Worm (Caenorhabditis elegans) whole organism, young adult: ENCODE measurements around the gene R10E9.2.

Experiments
- B0019.2 ChIP-seq: fragments of 200-800 bp; sonication (Bioruptor generic); conservative IDR thresholded peaks from 2 replicates; pipeline ENCODE4 v1.3.6; 2022; ENCODE audit warnings: missing genetic modification reagents, missing genetic modification characterization, missing compliant biosample characterization
- B0261.1 ChIP-seq: sonication (generic microtip); optimal IDR thresholded peaks from 2 replicates; lab custom pipeline; 2016; ENCODE audit warnings: mild to moderate bottlenecking, missing genetic modification characterization, moderate library complexity, missing compliant biosample characterization
- B0336.3 ChIP-seq: fragments of 200-800 bp; sonication (Bioruptor generic); IDR thresholded peaks from 2 replicates; pipeline ENCODE4 v1.3.6; 2022; ENCODE audit warnings: missing genetic modification characterization, missing compliant biosample characterization
- F10E7.11 ChIP-seq: sonication (generic microtip); optimal IDR thresholded peaks from 2 replicates; lab custom pipeline; 2017; ENCODE audit warnings: mild to moderate bottlenecking, missing genetic modification characterization, moderate library complexity, missing compliant biosample characterization
- F22D6.2 ChIP-seq: sonication (generic microtip); optimal IDR thresholded peaks from 2 replicates; lab custom pipeline; 2016; ENCODE audit warnings: mild to moderate bottlenecking, missing genetic modification characterization, missing compliant biosample characterization
- F33H1.4 ChIP-seq: fragments of 200-800 bp; sonication (Bioruptor generic); IDR thresholded peaks from 2 replicates; pipeline ENCODE4 v1.3.6; 2022; ENCODE audit warnings: missing genetic modification reagents, missing genetic modification characterization, missing compliant biosample characterization
- F37B4.10 ChIP-seq: fragments of 200-800 bp; sonication (Bioruptor generic); IDR thresholded peaks from 2 replicates; pipeline ENCODE4 v1.3.6; 2022; ENCODE audit warnings: missing genetic modification characterization, missing compliant biosample characterization
- F39B2.1 ChIP-seq: fragments of 200-800 bp; sonication (Bioruptor generic); IDR thresholded peaks from 2 replicates; pipeline ENCODE4 v1.3.6; 2022; ENCODE audit warnings: missing genetic modification reagents, missing genetic modification characterization, missing compliant biosample characterization
- F52B5.7 ChIP-seq: sonication (generic microtip); optimal IDR thresholded peaks from 2 replicates; lab custom pipeline; 2016; ENCODE audit warnings: mild to moderate bottlenecking, missing genetic modification characterization, missing compliant biosample characterization
- F55B11.4 ChIP-seq: sonication (generic microtip); optimal IDR thresholded peaks from 2 replicates; lab custom pipeline; 2016; ENCODE audit warnings: missing compliant biosample characterization, missing genetic modification characterization, borderline replicate concordance; ENCODE audit not compliant: insufficient read depth
- F57C9.4 ChIP-seq: sonication (generic microtip); optimal IDR thresholded peaks from 2 replicates; lab custom pipeline; 2017; ENCODE audit warnings: mild to moderate bottlenecking, missing genetic modification characterization, missing compliant biosample characterization
- K11D2.4 ChIP-seq: fragments of 200-800 bp; sonication (Bioruptor generic); IDR thresholded peaks from 2 replicates; pipeline ENCODE4 v1.3.6; 2022; ENCODE audit warnings: missing genetic modification reagents, missing genetic modification characterization, missing compliant biosample characterization
- K12H6.12 ChIP-seq: fragments of 200-800 bp; sonication (Bioruptor generic); optimal IDR thresholded peaks from 2 replicates; lab custom pipeline; 2018; ENCODE audit warnings: mild to moderate bottlenecking, missing genetic modification characterization, missing compliant biosample characterization
- Y53F4B.3 ChIP-seq: fragments of 200-800 bp; sonication (Bioruptor generic); IDR thresholded peaks from 2 replicates; pipeline ENCODE4 v1.3.6; 2022; ENCODE audit warnings: missing genetic modification reagents, missing genetic modification characterization, missing compliant biosample characterization
- Y67H2A.10 ChIP-seq: fragments of 200-800 bp; sonication (Bioruptor generic); conservative IDR thresholded peaks from 2 replicates; pipeline ENCODE4 v1.3.6; 2022; ENCODE audit warnings: missing genetic modification reagents, missing genetic modification characterization, missing compliant biosample characterization
- Y95B8A.8 ChIP-seq: fragments of 200-800 bp; sonication (Bioruptor generic); IDR thresholded peaks from 2 replicates; pipeline ENCODE4 v1.3.6; 2022; ENCODE audit warnings: missing genetic modification reagents, missing genetic modification characterization, missing compliant biosample characterization
- aptf-2 ChIP-seq: fragments of 200-800 bp; sonication (Bioruptor generic); conservative IDR thresholded peaks from 2 replicates; pipeline ENCODE4 v1.3.6; 2022; ENCODE audit warnings: missing genetic modification reagents, missing genetic modification characterization, missing compliant biosample characterization
- athp-1 ChIP-seq: sonication (generic microtip); optimal IDR thresholded peaks from 2 replicates; lab custom pipeline; 2017; ENCODE audit warnings: mild to moderate bottlenecking, missing genetic modification characterization, missing compliant biosample characterization
- attf-6 ChIP-seq: fragments of 200-800 bp; sonication (Bioruptor generic); IDR thresholded peaks from 2 replicates; pipeline ENCODE4 v1.3.6; 2022; ENCODE audit warnings: missing genetic modification reagents, missing genetic modification characterization, missing compliant biosample characterization
- bed-1 ChIP-seq: fragments of 200-800 bp; sonication (Bioruptor generic); IDR thresholded peaks from 2 replicates; pipeline ENCODE4 v1.3.6; 2022; ENCODE audit warnings: missing genetic modification reagents, missing genetic modification characterization, missing compliant biosample characterization
- ccch-3 ChIP-seq: fragments of 200-800 bp; sonication (Bioruptor generic); optimal IDR thresholded peaks from 2 replicates; lab custom pipeline; 2018; ENCODE audit warnings: mild to moderate bottlenecking, missing genetic modification characterization, missing compliant biosample characterization
- cebp-1 ChIP-seq, 2 experiments: fragments of 200-800 bp in 1 of 2; sonication (Bioruptor generic) in 1 of 2; sonication (generic microtip) in 1 of 2; IDR thresholded peaks in 1 of 2; optimal IDR thresholded peaks in 1 of 2; 2 replicates each; pipeline versions ENCODE4 v1.3.6 to Lab custom; 2017 to 2022; ENCODE audit warnings: missing compliant biosample characterization in 2 of 2, missing genetic modification characterization in 2 of 2, mild to moderate bottlenecking in 1 of 2, missing genetic modification reagents in 1 of 2, moderate library complexity in 1 of 2
- cebp-2 ChIP-seq: fragments of 200-800 bp; sonication (Bioruptor generic); IDR thresholded peaks from 2 replicates; pipeline ENCODE4 v1.3.6; 2022; ENCODE audit warnings: missing genetic modification characterization, missing compliant biosample characterization
- ceh-100 ChIP-seq: fragments of 200-800 bp; sonication (Bioruptor generic); IDR thresholded peaks from 2 replicates; pipeline ENCODE4 v1.3.6; 2022; ENCODE audit warnings: missing genetic modification reagents, missing genetic modification characterization, missing compliant biosample characterization
- ceh-79 ChIP-seq: sonication (generic microtip); optimal IDR thresholded peaks from 2 replicates; lab custom pipeline; 2017; ENCODE audit warnings: mild to moderate bottlenecking, missing genetic modification characterization, missing compliant biosample characterization
- chd-7 ChIP-seq: sonication (generic microtip); optimal IDR thresholded peaks from 2 replicates; lab custom pipeline; 2016; ENCODE audit warnings: mild to moderate bottlenecking, missing genetic modification characterization, moderate library complexity, missing compliant biosample characterization
- dox-1 ChIP-seq: fragments of 200-800 bp; sonication (Bioruptor generic); IDR thresholded peaks from 2 replicates; pipeline ENCODE4 v1.3.6; 2022; ENCODE audit warnings: missing genetic modification reagents, missing genetic modification characterization, missing compliant biosample characterization
- ekl-4 ChIP-seq: fragments of 200-800 bp; sonication (Bioruptor generic); IDR thresholded peaks from 2 replicates; pipeline ENCODE4 v1.3.6; 2022; ENCODE audit warnings: missing genetic modification reagents, missing genetic modification characterization, missing compliant biosample characterization
- fkh-3 ChIP-seq: sonication (generic microtip); optimal IDR thresholded peaks from 2 replicates; lab custom pipeline; 2016; ENCODE audit warnings: mild to moderate bottlenecking, missing genetic modification characterization, missing compliant biosample characterization
- hlh-12 ChIP-seq: sonication (generic microtip); optimal IDR thresholded peaks from 2 replicates; lab custom pipeline; 2016; ENCODE audit warnings: missing genetic modification characterization, missing compliant biosample characterization
- hmg-1.2 ChIP-seq: fragments of 200-800 bp; sonication (Bioruptor generic); IDR thresholded peaks from 2 replicates; pipeline ENCODE4 v1.3.6; 2022; ENCODE audit warnings: missing genetic modification reagents, missing genetic modification characterization, missing compliant biosample characterization
- hsf-1 ChIP-seq: fragments of 200-800 bp; sonication (Bioruptor generic); IDR thresholded peaks from 2 replicates; pipeline ENCODE4 v1.3.6; 2022; ENCODE audit warnings: missing genetic modification reagents, missing genetic modification characterization, missing compliant biosample characterization
- lag-1 ChIP-seq: fragments of 200-800 bp; sonication (Bioruptor generic); IDR thresholded peaks from 2 replicates; pipeline ENCODE4 v1.3.6; 2022; ENCODE audit warnings: missing genetic modification reagents, missing genetic modification characterization, missing compliant biosample characterization
- lin-35 ChIP-seq, 3 experiments: fragments of 150-350 bp in 2 of 3; sonication (generic microtip) in 1 of 3; optimal IDR thresholded peaks; 2 replicates each; lab custom pipeline; 2014 to 2018; ENCODE audit warnings: missing biosample characterization in 3 of 3, missing genetic modification characterization in 3 of 3, missing genetic modification reagents in 3 of 3
- lir-1 ChIP-seq: fragments of 200-800 bp; sonication (Bioruptor generic); conservative IDR thresholded peaks from 2 replicates; pipeline ENCODE4 v1.3.6; 2022; ENCODE audit warnings: missing genetic modification reagents, missing genetic modification characterization, missing compliant biosample characterization
- madf-3 ChIP-seq: fragments of 200-800 bp; sonication (Bioruptor generic); IDR thresholded peaks from 2 replicates; pipeline ENCODE4 v1.3.6; 2022; ENCODE audit warnings: missing genetic modification reagents, missing genetic modification characterization, missing compliant biosample characterization
- madf-8 ChIP-seq: fragments of 200-800 bp; sonication (Bioruptor generic); conservative IDR thresholded peaks from 2 replicates; pipeline ENCODE4 v1.3.6; 2022; ENCODE audit warnings: missing genetic modification reagents, missing genetic modification characterization, missing compliant biosample characterization
- nfya-2 ChIP-seq: fragments of 200-800 bp; sonication (Bioruptor generic); IDR thresholded peaks from 2 replicates; pipeline ENCODE4 v1.3.6; 2022; ENCODE audit warnings: missing genetic modification reagents, missing genetic modification characterization, missing compliant biosample characterization
- nfyb-1 ChIP-seq: fragments of 200-800 bp; sonication (Bioruptor generic); IDR thresholded peaks from 2 replicates; pipeline ENCODE4 v1.3.6; 2022; ENCODE audit warnings: missing genetic modification reagents, missing genetic modification characterization, missing compliant biosample characterization
- nhr-90 ChIP-seq: sonication (generic microtip); optimal IDR thresholded peaks from 2 replicates; lab custom pipeline; 2016; ENCODE audit warnings: missing genotype, mild to moderate bottlenecking, missing genetic modification characterization, missing compliant biosample characterization
- pha-4 ChIP-seq: fragments of 150-350 bp; sonication (generic microtip); optimal IDR thresholded peaks from 2 replicates; lab custom pipeline; 2014; ENCODE audit warnings: missing biosample characterization, missing genetic modification reagents, missing genetic modification characterization
- repo-1 ChIP-seq: sonication (generic microtip); optimal IDR thresholded peaks from 2 replicates; lab custom pipeline; 2017; ENCODE audit warnings: mild to moderate bottlenecking, missing genetic modification characterization, missing compliant biosample characterization
- rpc-1 ChIP-seq, 2 experiments: fragments of 150-350 bp in 1 of 2; sonication (generic microtip) in 1 of 2; optimal IDR thresholded peaks; 2 replicates each; lab custom pipeline; 2014 to 2018; ENCODE audit warnings: missing biosample characterization in 1 of 2, missing genetic modification characterization in 1 of 2, missing genetic modification reagents in 1 of 2, missing genotype in 1 of 2
- somi-1 ChIP-seq: fragments of 200-800 bp; sonication (Bioruptor generic); optimal IDR thresholded peaks from 2 replicates; lab custom pipeline; 2018; ENCODE audit warnings: mild to moderate bottlenecking, missing genetic modification characterization, missing compliant biosample characterization
- tbp1 ChIP-seq: fragments of 200-800 bp; sonication (Bioruptor generic); optimal IDR thresholded peaks from 2 replicates; lab custom pipeline; 2018; ENCODE audit warnings: mild to moderate bottlenecking, missing genetic modification characterization, missing compliant biosample characterization
- unc-62 ChIP-seq: fragments of 150-350 bp; optimal IDR thresholded peaks from 2 replicates; lab custom pipeline; 2014; ENCODE audit warnings: missing biosample characterization, missing genetic modification reagents, missing genetic modification characterization
- zim-3 ChIP-seq: sonication (generic microtip); optimal IDR thresholded peaks from 2 replicates; lab custom pipeline; 2017; ENCODE audit warnings: mild to moderate bottlenecking, missing genetic modification characterization, moderate library complexity, missing compliant biosample characterization
- ztf-6 ChIP-seq: fragments of 200-800 bp; sonication (Bioruptor generic); IDR thresholded peaks from 2 replicates; pipeline ENCODE4 v1.3.6; 2022; ENCODE audit warnings: missing genetic modification reagents, missing genetic modification characterization, missing compliant biosample characterization

Gene R10E9.2

ce11 chrIII:3979980-3980631, 16.0 kb upstream of the R10E9.2 start (continued):
- peak; percentile 27 for TF ChIP-seq tbp1 (GFP tag; lab: Kevin White, UChicago)
- no peak for TF ChIP-seq F33H1.4
- TF ChIP-seq fkh-3 (tag; lab: Kevin White, UChicago), result no peak
- TF ChIP-seq Y67H2A.10 (GFP tag; lab: Robert Waterston, UW), result no peak
- TF ChIP-seq ccch-3 (GFP tag; lab: Kevin White, UChicago), result no peak
- no peak for TF ChIP-seq lag-1
- no peak for TF ChIP-seq B0019.2
- TF ChIP-seq zim-3 (tag; lab: Kevin White, UChicago), result no peak
- TF ChIP-seq cebp-1 (GFP tag; IDR thresholded peaks at IDR 0.05; lab: Robert Waterston, UW), result peak; percentile 25; the same call in 1 of the 2 replicates
- TF ChIP-seq cebp-1 (tag; optimal IDR thresholded peaks at IDR 0.05; lab: Kevin White, UChicago), result peak; percentile 67
- no peak for TF ChIP-seq ekl-4 (GFP tag; lab: Robert Waterston, UW)
- no peak for TF ChIP-seq F37B4.10 (GFP tag; lab: Robert Waterston, UW)
- no peak for TF ChIP-seq ceh-79 (tag; lab: Kevin White, UChicago)
- TF ChIP-seq lir-1 (GFP tag; lab: Robert Waterston, UW), result no peak
- TF ChIP-seq hmg-1.2 (GFP tag; lab: Robert Waterston, UW), result peak; percentile 83; the same call in 1 of the 2 replicates
- TF ChIP-seq hlh-12, result no peak
- TF ChIP-seq hsf-1 (GFP tag; lab: Robert Waterston, UW), result no peak
- no peak for TF ChIP-seq aptf-2 (GFP tag; lab: Robert Waterston, UW)
- TF ChIP-seq madf-8, result no peak
- TF ChIP-seq athp-1 (tag; lab: Kevin White, UChicago), result no peak
- no peak for TF ChIP-seq ceh-100
- TF ChIP-seq cebp-2 (GFP tag; lab: Robert Waterston, UW), result no peak
- no peak for TF ChIP-seq attf-6
- peak; percentile 69 for TF ChIP-seq K12H6.12 (tag; lab: Kevin White, UChicago)
- no peak for TF ChIP-seq ztf-6 (GFP tag; lab: Robert Waterston, UW)
- no peak for TF ChIP-seq unc-62
- no peak for TF ChIP-seq nfya-2 (GFP tag; lab: Robert Waterston, UW)
- TF ChIP-seq repo-1 (tag; lab: Kevin White, UChicago), result peak; percentile 57
- TF ChIP-seq bed-1 (GFP tag; lab: Robert Waterston, UW), result no peak
- TF ChIP-seq dox-1 (GFP tag; lab: Robert Waterston, UW), result peak; percentile 75
- peak; percentile 63; the same call in 1 of the 2 replicates for TF ChIP-seq nfyb-1
- no peak for TF ChIP-seq F10E7.11 (tag; lab: Kevin White, UChicago)
- peak; percentile 71; the same call in 1 of the 2 replicates for TF ChIP-seq K11D2.4
- no peak for TF ChIP-seq F52B5.7 (tag; lab: Kevin White, UChicago)
- TF ChIP-seq somi-1 (GFP tag; lab: Kevin White, UChicago), result peak; percentile 3
- TF ChIP-seq F57C9.4 (tag; lab: Kevin White, UChicago), result no peak
- peak in 1 of 3 experiments; percentile 48 for TF ChIP-seq lin-35 (GFP tag; optimal IDR thresholded peaks at IDR 0.05; lab: Kevin White, UChicago)
- TF ChIP-seq Y95B8A.8 (GFP tag; lab: Robert Waterston, UW), result no peak
- peak; percentile 54; the same call in 1 of the 2 replicates for TF ChIP-seq B0336.3 (GFP tag; lab: Robert Waterston, UW)
- peak; percentile 40 for TF ChIP-seq chd-7 (tag; lab: Kevin White, UChicago)
- no peak for TF ChIP-seq F39B2.1
- no peak for TF ChIP-seq B0261.1 (tag; lab: Kevin White, UChicago)
- no peak for TF ChIP-seq pha-4 (tag; lab: Kevin White, UChicago)
- no peak for TF ChIP-seq Y53F4B.3
- no peak for TF ChIP-seq nhr-90 (tag; lab: Kevin White, UChicago)
- no peak for TF ChIP-seq F22D6.2 (tag; lab: Kevin White, UChicago)
- TF ChIP-seq rpc-1 (optimal IDR thresholded peaks at IDR 0.05; lab: Kevin White, UChicago), result no peak
- TF ChIP-seq rpc-1 (tag; optimal IDR thresholded peaks at IDR 0.05; lab: Kevin White, UChicago), result no peak
- no peak for TF ChIP-seq madf-3 (GFP tag; lab: Robert Waterston, UW)
- TF ChIP-seq F55B11.4 (tag; lab: Kevin White, UChicago), result no peak
